Fruit fly (Drosophila melanogaster) Kc167 (cell line): ENCODE data around the gene CG10063.

Source experiments
- Myc ChIP-seq: fragments of >200 bp; optimal IDR thresholded peaks from 2 replicates; lab custom pipeline; 2017; ENCODE audit warnings: missing external identifiers
- Sin3A ChIP-seq: fragments of >200 bp; optimal IDR thresholded peaks from 2 replicates; lab custom pipeline; 2018; ENCODE audit warnings: missing external identifiers
- h ChIP-seq: fragments of >200 bp; optimal IDR thresholded peaks from 3 replicates; lab custom pipeline; 2018; ENCODE audit warnings: missing external identifiers
- insv ChIP-seq: fragments of >200 bp; optimal IDR thresholded peaks from 3 replicates; lab custom pipeline; 2018; ENCODE audit warnings: missing external identifiers
- psq ChIP-seq: fragments of >200 bp; optimal IDR thresholded peaks from 2 replicates; lab custom pipeline; 2017; ENCODE audit warnings: missing external identifiers
- ttk ChIP-seq: sonication (Bioruptor generic); optimal IDR thresholded peaks from 2 replicates; lab custom pipeline; 2017; ENCODE audit warnings: missing external identifiers

The CG10063 gene

DNA sequence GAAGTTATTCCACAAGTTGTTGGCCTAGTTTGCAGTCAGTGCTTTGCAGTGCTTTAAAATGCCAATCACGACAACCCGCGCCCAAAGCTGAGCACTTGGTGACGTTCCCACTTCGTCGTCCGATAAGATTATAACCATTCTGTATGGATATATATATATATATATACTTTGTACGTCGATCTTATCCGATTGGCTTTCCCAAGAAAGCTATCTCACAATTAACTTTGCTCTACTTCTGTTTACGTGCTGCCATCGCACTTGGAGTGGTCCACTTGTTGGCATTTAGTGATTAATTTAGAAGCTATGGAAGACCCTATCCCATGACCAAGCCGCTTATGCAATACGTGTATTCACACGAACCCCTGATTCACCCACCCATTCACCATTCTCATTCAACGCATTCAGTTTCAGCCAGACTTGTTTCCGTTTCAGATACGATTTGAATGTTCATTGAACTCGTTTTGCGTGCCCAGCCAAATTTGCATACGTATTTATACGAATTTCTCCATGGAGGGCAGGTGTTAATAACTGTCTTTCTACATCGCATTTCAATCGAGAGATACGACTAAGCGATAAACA is 10.2 kb downstream of the CG10063 start:
- TF ChIP-seq insv (lab: Kevin White, UChicago) (no peak), Myc (no peak)

DNA sequence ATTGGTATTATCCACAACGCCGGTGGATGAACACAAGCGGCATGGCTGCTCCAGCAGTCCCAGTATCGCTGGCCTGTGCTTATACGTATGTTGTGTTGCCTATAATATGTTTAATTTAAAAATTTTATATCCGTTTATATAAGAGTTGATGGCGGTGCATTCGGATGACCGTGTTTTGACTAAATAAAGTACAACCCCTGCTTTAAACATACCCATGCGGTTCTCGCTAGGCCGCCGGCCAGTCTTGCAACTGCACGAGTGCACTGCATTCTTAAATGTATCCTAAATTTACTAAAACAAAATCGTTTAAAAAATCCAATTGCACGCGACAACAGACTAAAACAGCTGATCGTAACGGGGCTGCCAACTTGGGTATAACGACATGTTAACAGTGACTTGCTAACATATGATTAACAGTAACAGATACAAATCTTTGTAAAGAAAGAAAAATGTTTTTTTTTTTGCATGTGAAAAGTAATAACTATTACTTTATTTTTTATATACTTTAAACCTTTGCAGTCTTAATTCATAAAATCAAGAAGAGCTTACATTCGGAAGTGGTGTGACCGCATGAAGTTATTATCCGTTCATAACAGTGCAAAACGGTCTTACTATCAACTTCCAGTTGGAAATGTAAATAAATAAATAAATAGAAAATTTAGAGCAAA is 14.4 kb downstream of the CG10063 start, which contains the start of the genes Uqcc1 and Surf1:
Gene Uqcc1, minus strand, starts transcription at position 356 of the 668 bp plus-strand sequence.
Gene Surf1, plus strand, starts transcription at position 594 of the 668 bp plus-strand sequence.
- TF ChIP-seq ttk, result no peak
- TF ChIP-seq insv (lab: Kevin White, UChicago), result no peak
- no peak for TF ChIP-seq h
- no peak for TF ChIP-seq psq (lab: Kevin White, UChicago)
- no peak for TF ChIP-seq Myc
- no peak for TF ChIP-seq Sin3A

dm6 chr3L:6955254-6956229 is 16.7 kb downstream of the CG10063 start, which contains the start of the genes CG10077 and CG9948:
Gene CG10077, minus strand, starts transcription at chr3L:6955904.
Gene CG9948, plus strand, starts transcription at chr3L:6955991.
- TF ChIP-seq h, result no peak
- TF ChIP-seq Myc, result no peak
- TF ChIP-seq insv (lab: Kevin White, UChicago), result no peak
- no peak for TF ChIP-seq ttk
- no peak for TF ChIP-seq psq (lab: Kevin White, UChicago)
- no peak for TF ChIP-seq Sin3A

- no peak for TF ChIP-seq h
- TF ChIP-seq ttk, result no peak
- no peak for TF ChIP-seq insv (lab: Kevin White, UChicago)
- TF ChIP-seq Myc, result no peak
- no peak for TF ChIP-seq Sin3A
- TF ChIP-seq psq (lab: Kevin White, UChicago), result no peak
These were observed 24.9 kb downstream of the CG10063 start for dm6 chr3L:6947188-6947971.

- TF ChIP-seq h, result no peak
- no peak for TF ChIP-seq insv (lab: Kevin White, UChicago)
- TF ChIP-seq Sin3A, result no peak
- no peak for TF ChIP-seq Myc
- no peak for TF ChIP-seq psq (lab: Kevin White, UChicago)
- no peak for TF ChIP-seq ttk
These were observed 26.9 kb downstream of the CG10063 start for dm6 chr3L:6945357-6945756.

dm6 chr3L:6943948-6944319 is 28.3 kb downstream of the CG10063 start:
- no peak for TF ChIP-seq Myc
- no peak for TF ChIP-seq h
- no peak for TF ChIP-seq insv (lab: Kevin White, UChicago)
- TF ChIP-seq ttk, result no peak
- no peak for TF ChIP-seq psq (lab: Kevin White, UChicago)
- no peak for TF ChIP-seq Sin3A

dm6 chr3L:6943204-6943947 is 28.9 kb downstream of the CG10063 start:
- TF ChIP-seq h, result no peak
- no peak for TF ChIP-seq psq (lab: Kevin White, UChicago)
- no peak for TF ChIP-seq Sin3A
- no peak for TF ChIP-seq insv (lab: Kevin White, UChicago)
- no peak for TF ChIP-seq Myc
- no peak for TF ChIP-seq ttk

DNA sequence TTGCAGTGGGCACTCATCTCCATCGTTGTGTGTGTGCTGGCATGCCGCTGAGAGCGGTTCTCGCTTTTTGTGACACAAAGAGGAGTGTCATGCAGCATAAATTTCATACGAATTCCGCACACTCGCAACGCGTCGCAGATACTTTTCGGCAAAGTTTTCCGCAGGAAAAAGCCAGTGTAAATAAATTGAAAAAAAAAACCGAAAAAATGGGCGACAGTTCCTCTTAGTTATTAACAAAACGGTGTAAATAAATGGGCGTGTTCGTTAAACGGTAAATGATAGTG is 29.5 kb downstream of the CG10063 start, which contains the start of gene tow:
Gene tow, plus strand, starts transcription at position 26 of the 284 bp plus-strand sequence.
- no peak for TF ChIP-seq psq (lab: Kevin White, UChicago)
- no peak for TF ChIP-seq h
- TF ChIP-seq ttk, result no peak
- TF ChIP-seq insv (lab: Kevin White, UChicago), result no peak
- no peak for TF ChIP-seq Sin3A

- TF ChIP-seq ttk, result no peak
- no peak for TF ChIP-seq insv (lab: Kevin White, UChicago)
- TF ChIP-seq h, result no peak
- no peak for TF ChIP-seq Myc
- no peak for TF ChIP-seq Sin3A
- no peak for TF ChIP-seq psq (lab: Kevin White, UChicago)
These were observed 30.0 kb downstream of the CG10063 start for dm6 chr3L:6942103-6942830.

DNA sequence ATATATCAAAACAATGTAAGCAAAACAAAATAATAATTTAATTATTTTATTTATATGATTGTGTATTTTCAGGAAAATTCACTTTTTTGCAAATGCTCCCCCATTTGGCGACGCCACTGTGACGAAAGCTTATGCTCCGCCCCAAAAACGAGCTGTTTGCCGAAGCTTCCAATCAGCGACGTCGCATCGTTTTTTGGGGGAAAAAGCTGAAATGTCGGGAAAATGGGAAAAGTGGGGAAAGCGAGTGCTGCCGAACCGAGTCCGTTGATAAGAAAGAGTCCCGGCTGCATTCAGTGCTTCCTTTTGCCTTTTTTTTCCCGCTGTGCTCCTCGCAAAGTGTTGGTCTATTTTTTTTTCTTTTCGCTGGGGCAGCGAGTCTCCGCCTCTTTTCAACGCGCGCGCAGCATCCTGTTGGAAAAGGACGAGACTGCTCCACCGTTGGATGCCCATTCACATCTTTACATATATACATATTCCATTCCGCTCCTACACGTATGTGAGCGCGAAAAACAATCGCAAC is 37.4 kb downstream of the CG10063 start:
- no peak for TF ChIP-seq Sin3A
- TF ChIP-seq psq (lab: Kevin White, UChicago), result no peak
- TF ChIP-seq insv (lab: Kevin White, UChicago), result no peak
- no peak for TF ChIP-seq ttk
- no peak for TF ChIP-seq h
- TF ChIP-seq Myc, result no peak

- no peak for TF ChIP-seq insv (lab: Kevin White, UChicago)
- TF ChIP-seq psq (lab: Kevin White, UChicago), result no peak
- TF ChIP-seq Sin3A, result no peak
- no peak for TF ChIP-seq h
- TF ChIP-seq ttk, result no peak
- no peak for TF ChIP-seq Myc
These were observed 39.6 kb downstream of the CG10063 start, which contains the start of gene CG14820 for dm6 chr3L:6932626-6933025. Gene CG14820, plus strand, starts transcription at chr3L:6932926.
